ENCODE assay signal across 3 worm cellular contexts in the genomic region with DNA sequence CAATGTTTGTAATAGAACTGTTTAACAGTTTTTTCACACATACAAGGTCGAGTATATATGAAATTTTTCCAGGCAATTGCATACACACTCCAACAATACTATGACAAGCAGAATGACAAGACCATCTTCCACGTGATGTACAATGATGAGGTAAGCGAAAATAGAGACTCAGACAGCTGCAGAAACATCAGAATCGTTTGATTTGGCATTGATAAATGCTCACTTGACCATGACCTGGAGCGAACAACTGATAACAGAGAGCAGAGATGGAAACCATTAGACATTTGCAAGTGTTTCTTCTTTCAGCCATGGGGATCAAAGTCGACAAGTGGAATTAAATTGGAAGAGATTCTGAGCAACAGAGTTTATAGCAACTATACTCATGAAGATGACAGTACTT.
A peak's percentile ranks its signal among the peaks of the same experiment; 100 is the strongest.
TF ChIP-seq lines count a peak whose summit lies in the region.

No protein-coding gene starts in this region.

TF ChIP-seq in whole organism, L1 larva, 84 proteins besides CTCF, POLR2A, EP300 and RAD21 (continued from another document):
- TF ChIP-seq alr-1 (tag; optimal IDR thresholded peaks at IDR 0.05; lab: Kevin White, UChicago; ENCODE audit: borderline replicate concordance) (no peak), irx-1 (tag; optimal IDR thresholded peaks at IDR 0.05; lab: Kevin White, UChicago) (no peak), vab-15 (tag; optimal IDR thresholded peaks at IDR 0.05; lab: Kevin White, UChicago) (no peak), ama-1 (optimal IDR thresholded peaks at IDR 0.05; lab: Kevin White, UChicago) (no peak), efl-1 (optimal IDR thresholded peaks at IDR 0.05; lab: Kevin White, UChicago) (no peak), efl-1 (GFP tag; optimal IDR thresholded peaks at IDR 0.05 in 1 of 2; lab: Kevin White, UChicago) (peak in 1 of 2 experiments; percentile 70), F16B12.6 (tag; optimal IDR thresholded peaks at IDR 0.05; lab: Kevin White, UChicago) (no peak), lin-15B (tag; optimal IDR thresholded peaks at IDR 0.05; lab: Kevin White, UChicago) (no peak), lin-35 (GFP tag; optimal IDR thresholded peaks at IDR 0.05; lab: Kevin White, UChicago) (peak in 1 of 2 experiments; percentile 71), mdl-1 (tag; optimal IDR thresholded peaks at IDR 0.05; lab: Kevin White, UChicago) (peak in 1 of 2 experiments; percentile 70), xbp-1 (tag; optimal IDR thresholded peaks at IDR 0.05; lab: Kevin White, UChicago) (no peak), nhr-71 (tag; optimal IDR thresholded peaks at IDR 0.05; lab: Kevin White, UChicago) (peak; percentile 56), ces-1 (GFP tag; optimal IDR thresholded peaks at IDR 0.05; lab: Kevin White, UChicago) (no peak), lin-39 (tag; optimal IDR thresholded peaks at IDR 0.05; lab: Kevin White, UChicago) (no peak), blmp-1 (tag; optimal IDR thresholded peaks at IDR 0.05; lab: Kevin White, UChicago) (peak; percentile 16), dsc-1 (tag; optimal IDR thresholded peaks at IDR 0.05; lab: Kevin White, UChicago) (no peak), lin-14 (GFP tag; optimal IDR thresholded peaks at IDR 0.05; lab: Kevin White, UChicago) (peak; percentile 55), isw-1 (GFP tag; IDR thresholded peaks at IDR 0.05; lab: Robert Waterston, UW) (no peak), nhr-20 (tag; optimal IDR thresholded peaks at IDR 0.05; lab: Kevin White, UChicago) (peak; percentile 68), nhr-12 (tag; optimal IDR thresholded peaks at IDR 0.05; lab: Kevin White, UChicago) (no peak), lsy-2 (tag; optimal IDR thresholded peaks at IDR 0.05; lab: Kevin White, UChicago) (peak in 1 of 2 experiments; percentile 11), nhr-84 (tag; optimal IDR thresholded peaks at IDR 0.05; lab: Kevin White, UChicago) (no peak), swsn-7 (tag; optimal IDR thresholded peaks at IDR 0.05; lab: Kevin White, UChicago) (no peak), lin-13 (GFP tag; optimal IDR thresholded peaks at IDR 0.05; lab: Kevin White, UChicago) (no peak), elt-2 (tag; optimal IDR thresholded peaks at IDR 0.05; lab: Kevin White, UChicago) (peak; percentile 94), nhr-76 (tag; optimal IDR thresholded peaks at IDR 0.05; lab: Kevin White, UChicago) (no peak), egl-13 (tag; optimal IDR thresholded peaks at IDR 0.05; lab: Kevin White, UChicago) (no peak), Y116A8C.19 (tag; optimal IDR thresholded peaks at IDR 0.05; lab: Kevin White, UChicago; ENCODE audit: borderline replicate concordance) (no peak), mef-2 (tag; optimal IDR thresholded peaks at IDR 0.05; lab: Kevin White, UChicago) (no peak), elt-3 (tag; optimal IDR thresholded peaks at IDR 0.05; lab: Kevin White, UChicago) (peak in 1 of 6 experiments; percentile 6), nhr-90 (tag; optimal IDR thresholded peaks at IDR 0.05; lab: Kevin White, UChicago; ENCODE audit: poor library complexity) (peak; percentile 33)

TF ChIP-seq in whole organism, L3 larva, 47 proteins besides CTCF, POLR2A, EP300 and RAD21 (continued from another document):
- TF ChIP-seq pqm-1 (tag; optimal IDR thresholded peaks at IDR 0.05; lab: Kevin White, UChicago) (peak; percentile 96), mdl-1 (tag; optimal IDR thresholded peaks at IDR 0.05; lab: Kevin White, UChicago) (peak; percentile 20), egl-27 (tag; optimal IDR thresholded peaks at IDR 0.05; lab: Kevin White, UChicago) (no peak), nhr-11 (tag; optimal IDR thresholded peaks at IDR 0.05; lab: Kevin White, UChicago) (no peak), zag-1 (tag; optimal IDR thresholded peaks at IDR 0.05; lab: Kevin White, UChicago) (no peak), nhr-76 (tag; optimal IDR thresholded peaks at IDR 0.05; lab: Kevin White, UChicago) (no peak), nfya-1 (tag; optimal IDR thresholded peaks at IDR 0.05; lab: Kevin White, UChicago; ENCODE audit: insufficient read depth) (no peak)

TF ChIP-seq in whole organism, L4 larva, 104 proteins besides CTCF, POLR2A, EP300 and RAD21 (continued from another document):
- no peak for TF ChIP-seq nhr-10 (tag; optimal IDR thresholded peaks at IDR 0.05; lab: Kevin White, UChicago)
- TF ChIP-seq ceh-32 (tag; optimal IDR thresholded peaks at IDR 0.05; lab: Kevin White, UChicago; ENCODE audit: poor library complexity) = no peak
- TF ChIP-seq hmg-1.1 (GFP tag; IDR thresholded peaks at IDR 0.05; lab: Robert Waterston, UW) = no peak
- TF ChIP-seq sdz-12 (GFP tag; optimal IDR thresholded peaks at IDR 0.05; lab: Kevin White, UChicago) = no peak
- no peak for TF ChIP-seq set-16 (GFP tag; IDR thresholded peaks at IDR 0.05; lab: Robert Waterston, UW)
- no peak for TF ChIP-seq ceh-20 (GFP tag; IDR thresholded peaks at IDR 0.05; lab: Robert Waterston, UW)
- TF ChIP-seq zag-1 (tag; optimal IDR thresholded peaks at IDR 0.05; lab: Kevin White, UChicago) = no peak
- peak; percentile 80 for TF ChIP-seq nhr-77 (tag; optimal IDR thresholded peaks at IDR 0.05; lab: Kevin White, UChicago)
- no peak for TF ChIP-seq gei-8 (GFP tag; optimal IDR thresholded peaks at IDR 0.05; lab: Kevin White, UChicago)
- TF ChIP-seq aha-1 (tag; lab: Kevin White, UChicago) = peak; percentile 45
- no peak for TF ChIP-seq zfp-3 (GFP tag; conservative IDR thresholded peaks at IDR 0.05; lab: Robert Waterston, UW)
- no peak for TF ChIP-seq ama-1 (optimal IDR thresholded peaks at IDR 0.05; lab: Kevin White, UChicago)
- TF ChIP-seq ceh-44 (GFP tag; IDR thresholded peaks at IDR 0.05; lab: Robert Waterston, UW) = no peak
- TF ChIP-seq lin-38 (GFP tag; IDR thresholded peaks at IDR 0.05; lab: Robert Waterston, UW) = no peak
- no peak for TF ChIP-seq nhr-25 (tag; optimal IDR thresholded peaks at IDR 0.05; lab: Kevin White, UChicago; ENCODE audit: borderline replicate concordance, insufficient read depth)
- peak; percentile 57 for TF ChIP-seq mep-1 (tag; optimal IDR thresholded peaks at IDR 0.05; lab: Kevin White, UChicago)
- peak in 1 of 2 experiments; percentile 39 for TF ChIP-seq lsy-2 (tag; optimal IDR thresholded peaks at IDR 0.05; lab: Kevin White, UChicago)
- no peak for TF ChIP-seq nhr-42 (GFP tag; IDR thresholded peaks at IDR 0.05; lab: Robert Waterston, UW)
- TF ChIP-seq daf-8 (GFP tag; IDR thresholded peaks at IDR 0.05; lab: Robert Waterston, UW) = no peak
- TF ChIP-seq lin-13 (GFP tag; optimal IDR thresholded peaks at IDR 0.05; lab: Kevin White, UChicago) = no peak
- no peak for TF ChIP-seq ceh-62 (tag; optimal IDR thresholded peaks at IDR 0.05; lab: Kevin White, UChicago)
- no peak for TF ChIP-seq nhr-11 (tag; optimal IDR thresholded peaks at IDR 0.05; lab: Kevin White, UChicago)
- TF ChIP-seq daf-12 (tag; optimal IDR thresholded peaks at IDR 0.05; lab: Kevin White, UChicago) = no peak
- no peak for TF ChIP-seq spr-1 (tag; optimal IDR thresholded peaks at IDR 0.05; lab: Kevin White, UChicago)
- TF ChIP-seq zip-11 (GFP tag; IDR thresholded peaks at IDR 0.05; lab: Robert Waterston, UW) = no peak
- no peak for TF ChIP-seq nhr-102 (tag; optimal IDR thresholded peaks at IDR 0.05; lab: Kevin White, UChicago)
- TF ChIP-seq F10B5.3 (tag; optimal IDR thresholded peaks at IDR 0.05; lab: Kevin White, UChicago) = no peak
- TF ChIP-seq daf-19 (GFP tag; conservative IDR thresholded peaks at IDR 0.05; lab: Robert Waterston, UW) = no peak
- TF ChIP-seq egl-27 (tag; optimal IDR thresholded peaks at IDR 0.05; lab: Kevin White, UChicago) = no peak
- TF ChIP-seq zfp-2 (tag; optimal IDR thresholded peaks at IDR 0.05; lab: Kevin White, UChicago) = no peak
- TF ChIP-seq hlh-11 (tag; optimal IDR thresholded peaks at IDR 0.05; lab: Kevin White, UChicago) = peak; percentile 93
- TF ChIP-seq lin-39 (tag; optimal IDR thresholded peaks at IDR 0.05; lab: Kevin White, UChicago) = no peak
- TF ChIP-seq F37D6.2 (tag; optimal IDR thresholded peaks at IDR 0.05; lab: Kevin White, UChicago) = no peak
- no peak for TF ChIP-seq T26A8.4 (GFP tag; IDR thresholded peaks at IDR 0.05; lab: Robert Waterston, UW)
- TF ChIP-seq mdl-1 (tag; optimal IDR thresholded peaks at IDR 0.05; lab: Kevin White, UChicago) = peak in 1 of 2 experiments; percentile 86
- TF ChIP-seq F44E2.7 (GFP tag; IDR thresholded peaks at IDR 0.05; lab: Robert Waterston, UW) = no peak
- TF ChIP-seq R02D3.7 (tag; optimal IDR thresholded peaks at IDR 0.05; lab: Kevin White, UChicago) = no peak
- TF ChIP-seq nhr-237 (tag; optimal IDR thresholded peaks at IDR 0.05; lab: Kevin White, UChicago) = no peak
- no peak for TF ChIP-seq cey-2 (tag; optimal IDR thresholded peaks at IDR 0.05; lab: Kevin White, UChicago; ENCODE audit: borderline replicate concordance, insufficient read depth)
- no peak for TF ChIP-seq madf-9 (GFP tag; conservative IDR thresholded peaks at IDR 0.05; lab: Robert Waterston, UW)
- peak; percentile 24; the same call in 1 of the 2 replicates for TF ChIP-seq nhr-41 (GFP tag; IDR thresholded peaks at IDR 0.05; lab: Robert Waterston, UW)
- peak in 1 of 2 experiments; percentile 95 for TF ChIP-seq unc-62 (GFP tag; optimal IDR thresholded peaks at IDR 0.05 in 1 of 2; lab: Kevin White, UChicago)
- no peak for TF ChIP-seq unc-62 (tag; optimal IDR thresholded peaks at IDR 0.05; lab: Kevin White, UChicago)
- TF ChIP-seq F26F4.8 (GFP tag; conservative IDR thresholded peaks at IDR 0.05; lab: Robert Waterston, UW) = no peak
- TF ChIP-seq duxl-1 (tag; optimal IDR thresholded peaks at IDR 0.05; lab: Kevin White, UChicago; ENCODE audit: poor library complexity) = no peak
- TF ChIP-seq zip-2 (tag; optimal IDR thresholded peaks at IDR 0.05; lab: Kevin White, UChicago) = no peak
- no peak for TF ChIP-seq lim-7 (GFP tag; IDR thresholded peaks at IDR 0.05; lab: Robert Waterston, UW)
- no peak for TF ChIP-seq saeg-2 (GFP tag; IDR thresholded peaks at IDR 0.05; lab: Robert Waterston, UW)
- TF ChIP-seq jun-1 (tag; optimal IDR thresholded peaks at IDR 0.05; lab: Kevin White, UChicago) = no peak
- TF ChIP-seq dmd-8 (GFP tag; IDR thresholded peaks at IDR 0.05; lab: Robert Waterston, UW) = no peak
- TF ChIP-seq skn-1 (tag; optimal IDR thresholded peaks at IDR 0.05; lab: Kevin White, UChicago) = no peak
- TF ChIP-seq madf-5 (GFP tag; IDR thresholded peaks at IDR 0.05; lab: Robert Waterston, UW) = no peak
- TF ChIP-seq vab-7 (GFP tag; IDR thresholded peaks at IDR 0.05; lab: Robert Waterston, UW) = no peak
- TF ChIP-seq ceh-82 (tag; optimal IDR thresholded peaks at IDR 0.05; lab: Kevin White, UChicago) = no peak
- TF ChIP-seq Y75B8A.6 (GFP tag; IDR thresholded peaks at IDR 0.05; lab: Robert Waterston, UW) = no peak
- no peak for TF ChIP-seq ceh-28 (tag; optimal IDR thresholded peaks at IDR 0.05; lab: Kevin White, UChicago)
- no peak for TF ChIP-seq lin-15B (tag; optimal IDR thresholded peaks at IDR 0.05; lab: Kevin White, UChicago)
- no peak for TF ChIP-seq D1046.2 (GFP tag; IDR thresholded peaks at IDR 0.05; lab: Robert Waterston, UW)
- TF ChIP-seq mdt-29 (GFP tag; IDR thresholded peaks at IDR 0.05; lab: Robert Waterston, UW) = no peak
- TF ChIP-seq unc-130 (GFP tag; optimal IDR thresholded peaks at IDR 0.05; lab: Kevin White, UChicago) = no peak
- no peak for TF ChIP-seq pha-4 (GFP tag; IDR thresholded peaks at IDR 0.05; lab: Robert Waterston, UW)
- TF ChIP-seq pha-4 (tag; optimal IDR thresholded peaks at IDR 0.05; lab: Kevin White, UChicago) = no peak
- no peak for TF ChIP-seq ces-1 (GFP tag; optimal IDR thresholded peaks at IDR 0.05; lab: Kevin White, UChicago)
- no peak for TF ChIP-seq ztf-7 (tag; optimal IDR thresholded peaks at IDR 0.05; lab: Kevin White, UChicago)
- no peak for TF ChIP-seq dmd-9 (GFP tag; IDR thresholded peaks at IDR 0.05; lab: Robert Waterston, UW)
- TF ChIP-seq egl-43 (GFP tag; IDR thresholded peaks at IDR 0.05; lab: Robert Waterston, UW) = no peak
- TF ChIP-seq nhr-76 (tag; optimal IDR thresholded peaks at IDR 0.05; lab: Kevin White, UChicago) = no peak
- TF ChIP-seq hif-1 (tag; optimal IDR thresholded peaks at IDR 0.05; lab: Kevin White, UChicago) = peak in 1 of 2 experiments; percentile 22
- no peak for TF ChIP-seq aly-2 (tag; optimal IDR thresholded peaks at IDR 0.05; lab: Kevin White, UChicago)
- TF ChIP-seq attf-4 (tag; optimal IDR thresholded peaks at IDR 0.05; lab: Kevin White, UChicago) = no peak
- peak; percentile 76 for TF ChIP-seq pqm-1 (tag; optimal IDR thresholded peaks at IDR 0.05; lab: Kevin White, UChicago)
- TF ChIP-seq hlh-30 (tag; optimal IDR thresholded peaks at IDR 0.05; lab: Kevin White, UChicago; ENCODE audit: insufficient read depth) = peak; percentile 89
- peak; percentile 70 for TF ChIP-seq mxl-3 (GFP tag; optimal IDR thresholded peaks at IDR 0.05; lab: Kevin White, UChicago)
- TF ChIP-seq lir-3 (tag; optimal IDR thresholded peaks at IDR 0.05; lab: Kevin White, UChicago) = no peak
- no peak for TF ChIP-seq nhr-6 (tag; optimal IDR thresholded peaks at IDR 0.05; lab: Kevin White, UChicago)
- TF ChIP-seq lin-1 (GFP tag; IDR thresholded peaks at IDR 0.05; lab: Robert Waterston, UW) = no peak
- no peak for TF ChIP-seq lin-29 (GFP tag; IDR thresholded peaks at IDR 0.05; lab: Robert Waterston, UW)
- peak; percentile 86 for TF ChIP-seq nhr-28 (tag; optimal IDR thresholded peaks at IDR 0.05; lab: Kevin White, UChicago)
- no peak for TF ChIP-seq fkh-10 (GFP tag; optimal IDR thresholded peaks at IDR 0.05; lab: Kevin White, UChicago)
- no peak for TF ChIP-seq dpl-1 (GFP tag; optimal IDR thresholded peaks at IDR 0.05; lab: Kevin White, UChicago)
- no peak for TF ChIP-seq snpc-4 (tag; optimal IDR thresholded peaks at IDR 0.05; lab: Kevin White, UChicago)
- TF ChIP-seq snpc-1.2 (GFP tag; IDR thresholded peaks at IDR 0.05; lab: Robert Waterston, UW) = no peak
- TF ChIP-seq unc-39 (tag; optimal IDR thresholded peaks at IDR 0.05; lab: Kevin White, UChicago) = no peak
- TF ChIP-seq nhr-48 (tag; optimal IDR thresholded peaks at IDR 0.05; lab: Kevin White, UChicago) = no peak
- TF ChIP-seq spr-3 (GFP tag; optimal IDR thresholded peaks at IDR 0.05; lab: Kevin White, UChicago) = no peak
- no peak for TF ChIP-seq ZK337.2 (GFP tag; IDR thresholded peaks at IDR 0.05; lab: Robert Waterston, UW)
- TF ChIP-seq Y105C5A.15 (GFP tag; IDR thresholded peaks at IDR 0.05; lab: Robert Waterston, UW) = no peak
- no peak for TF ChIP-seq ZK546.5 (tag; optimal IDR thresholded peaks at IDR 0.05; lab: Kevin White, UChicago)
- TF ChIP-seq dve-1 (tag; optimal IDR thresholded peaks at IDR 0.05; lab: Kevin White, UChicago; ENCODE audit: insufficient read depth) = peak; percentile 89
- peak; percentile 53 for TF ChIP-seq mes-2 (tag; optimal IDR thresholded peaks at IDR 0.05; lab: Kevin White, UChicago; ENCODE audit: poor library complexity, severe bottlenecking)
